Worm (Caenorhabditis elegans): ENCODE results near the gene ZK512.7.

ce11 chrIII:9112479-9112878 lies 26.0 kb downstream of the ZK512.7 start:
- TF ChIP-seq unc-62 (GFP tag; optimal IDR thresholded peaks at IDR 0.05) (no peak), nhr-12 (tag; optimal IDR thresholded peaks at IDR 0.05) (no peak), ceh-83 (GFP tag; optimal IDR thresholded peaks at IDR 0.05) (no peak), nhr-76 (tag; optimal IDR thresholded peaks at IDR 0.05) (no peak)
